Worm (Caenorhabditis elegans) whole organism, mixed stage, embryonic: Measurements from ENCODE around the gene kcnl-1.

Source experiments
- elt-1 ChIP-seq: sonication (generic microtip); optimal IDR thresholded peaks from 2 replicates; lab custom pipeline; 2017; ENCODE audit warnings: missing genetic modification characterization, mild to moderate bottlenecking, missing compliant biosample characterization, antibody characterized with exemption, moderate library complexity, borderline replicate concordance; ENCODE audit not compliant: insufficient read depth
- elt-3 ChIP-seq: fragments of 150-350 bp; optimal IDR thresholded peaks from 2 replicates; lab custom pipeline; 2014; ENCODE audit warnings: missing biosample characterization, missing genetic modification characterization
- lin-13 ChIP-seq: fragments of 150-350 bp; optimal IDR thresholded peaks from 2 replicates; lab custom pipeline; 2014; ENCODE audit warnings: missing biosample characterization, missing genetic modification characterization
- mep-1 ChIP-seq: fragments of 150-350 bp; optimal IDR thresholded peaks from 2 replicates; lab custom pipeline; 2017; ENCODE audit warnings: missing biosample characterization, missing genetic modification reagents, missing genetic modification characterization, inconsistent platforms
- nhr-76 ChIP-seq: sonication (generic microtip); optimal IDR thresholded peaks from 2 replicates; lab custom pipeline; 2017; ENCODE audit warnings: missing biosample characterization, missing genetic modification characterization
- snpc-4 ChIP-seq: fragments of 150-350 bp; optimal IDR thresholded peaks from 2 replicates; lab custom pipeline; 2014; ENCODE audit warnings: missing biosample characterization, missing genetic modification characterization
- sptf-1 ChIP-seq: sonication (generic microtip); optimal IDR thresholded peaks from 2 replicates; lab custom pipeline; 2017; ENCODE audit warnings: mild to moderate bottlenecking, missing genetic modification characterization, moderate library complexity, missing compliant biosample characterization
- unc-120 ChIP-seq: sonication (generic microtip); optimal IDR thresholded peaks from 2 replicates; lab custom pipeline; 2017; ENCODE audit warnings: missing genetic modification characterization, missing compliant biosample characterization; ENCODE audit not compliant: poor library complexity, severe bottlenecking

ce11 chrV:19582256-19582655 is 17.1 kb downstream of the kcnl-1 start:
- TF ChIP-seq nhr-76 (tag; lab: Kevin White, UChicago) (no peak), elt-3 (tag; lab: Kevin White, UChicago) (no peak), mep-1 (no peak), unc-120 (no peak), lin-13 (no peak), snpc-4 (tag; lab: Kevin White, UChicago) (no peak), elt-1 (tag; lab: Kevin White, UChicago) (no peak), sptf-1 (tag; lab: Kevin White, UChicago) (no peak)
